Worm (Caenorhabditis elegans) whole organism, young adult: ENCODE data around the gene flp-23.
A peak's percentile ranks its signal among the peaks of the same experiment; 100 is the strongest.

Source experiments
- B0261.1 ChIP-seq: sonication (generic microtip); optimal IDR thresholded peaks from 2 replicates; lab custom pipeline; 2016; ENCODE audit warnings: mild to moderate bottlenecking, missing genetic modification characterization, moderate library complexity, missing compliant biosample characterization
- C06A6.2 ChIP-seq: fragments of 200-800 bp; sonication (Bioruptor generic); conservative IDR thresholded peaks from 2 replicates; pipeline ENCODE4 v1.3.6; 2022; ENCODE audit warnings: missing genetic modification characterization, missing compliant biosample characterization
- D2030.7 ChIP-seq: fragments of 200-800 bp; sonication (Bioruptor generic); IDR thresholded peaks from 2 replicates; pipeline ENCODE4 v1.3.6; 2022; ENCODE audit warnings: missing genetic modification reagents, missing genetic modification characterization, missing compliant biosample characterization
- F33H1.4 ChIP-seq: fragments of 200-800 bp; sonication (Bioruptor generic); IDR thresholded peaks from 2 replicates; pipeline ENCODE4 v1.3.6; 2022; ENCODE audit warnings: missing genetic modification reagents, missing genetic modification characterization, missing compliant biosample characterization
- F55B11.4 ChIP-seq: sonication (generic microtip); optimal IDR thresholded peaks from 2 replicates; lab custom pipeline; 2016; ENCODE audit warnings: missing compliant biosample characterization, missing genetic modification characterization, borderline replicate concordance; ENCODE audit not compliant: insufficient read depth
- T26A5.8 ChIP-seq: sonication (generic microtip); optimal IDR thresholded peaks from 2 replicates; lab custom pipeline; 2016; ENCODE audit warnings: missing genetic modification characterization, missing compliant biosample characterization
- aptf-3 ChIP-seq: fragments of 200-800 bp; sonication (Bioruptor generic); IDR thresholded peaks from 2 replicates; pipeline ENCODE4 v1.3.6; 2022; ENCODE audit warnings: missing genetic modification characterization, missing compliant biosample characterization
- athp-1 ChIP-seq: sonication (generic microtip); optimal IDR thresholded peaks from 2 replicates; lab custom pipeline; 2017; ENCODE audit warnings: mild to moderate bottlenecking, missing genetic modification characterization, missing compliant biosample characterization
- attf-5 ChIP-seq: fragments of 200-800 bp; sonication (Bioruptor generic); optimal IDR thresholded peaks from 2 replicates; lab custom pipeline; 2018; ENCODE audit warnings: mild to moderate bottlenecking, missing genetic modification characterization, missing compliant biosample characterization
- bed-1 ChIP-seq: fragments of 200-800 bp; sonication (Bioruptor generic); IDR thresholded peaks from 2 replicates; pipeline ENCODE4 v1.3.6; 2022; ENCODE audit warnings: missing genetic modification reagents, missing genetic modification characterization, missing compliant biosample characterization
- cebp-1 ChIP-seq, 2 experiments: fragments of 200-800 bp in 1 of 2; sonication (Bioruptor generic) in 1 of 2; sonication (generic microtip) in 1 of 2; IDR thresholded peaks in 1 of 2; optimal IDR thresholded peaks in 1 of 2; 2 replicates each; pipeline versions ENCODE4 v1.3.6 to Lab custom; 2017 to 2022; ENCODE audit warnings: missing compliant biosample characterization in 2 of 2, missing genetic modification characterization in 2 of 2, mild to moderate bottlenecking in 1 of 2, missing genetic modification reagents in 1 of 2, moderate library complexity in 1 of 2
- ceh-79 ChIP-seq: sonication (generic microtip); optimal IDR thresholded peaks from 2 replicates; lab custom pipeline; 2017; ENCODE audit warnings: mild to moderate bottlenecking, missing genetic modification characterization, missing compliant biosample characterization
- ceh-91 ChIP-seq: fragments of 200-800 bp; sonication (Bioruptor generic); IDR thresholded peaks from 2 replicates; pipeline ENCODE4 v1.3.6; 2022; ENCODE audit warnings: missing genetic modification reagents, missing genetic modification characterization, missing compliant biosample characterization
- efl-1 ChIP-seq: fragments of 150-350 bp; optimal IDR thresholded peaks from 2 replicates; lab custom pipeline; 2014; ENCODE audit warnings: missing biosample characterization, missing genetic modification reagents, missing genetic modification characterization
- gei-17 ChIP-seq: fragments of 200-800 bp; sonication (Bioruptor generic); optimal IDR thresholded peaks from 2 replicates; lab custom pipeline; 2018; ENCODE audit warnings: mild to moderate bottlenecking, missing genetic modification characterization, missing compliant biosample characterization
- him-1 ChIP-seq: sonication (generic microtip); optimal IDR thresholded peaks from 2 replicates; lab custom pipeline; 2016; ENCODE audit warnings: missing genotype, missing genetic modification reagents, missing genetic modification characterization, missing compliant biosample characterization
- hlh-26 ChIP-seq: fragments of 200-800 bp; sonication (Bioruptor generic); conservative IDR thresholded peaks from 2 replicates; pipeline ENCODE4 v1.3.6; 2022; ENCODE audit warnings: missing genetic modification reagents, missing genetic modification characterization, missing compliant biosample characterization
- hmg-1.2 ChIP-seq: fragments of 200-800 bp; sonication (Bioruptor generic); IDR thresholded peaks from 2 replicates; pipeline ENCODE4 v1.3.6; 2022; ENCODE audit warnings: missing genetic modification reagents, missing genetic modification characterization, missing compliant biosample characterization
- hrde-1 ChIP-seq: sonication (generic microtip); optimal IDR thresholded peaks from 2 replicates; lab custom pipeline; 2016; ENCODE audit warnings: missing genetic modification characterization, mild to moderate bottlenecking, missing compliant biosample characterization, moderate library complexity, missing genotype, missing genetic modification reagents, borderline replicate concordance
- let-526 ChIP-seq: fragments of 200-800 bp; sonication (Bioruptor generic); IDR thresholded peaks from 2 replicates; pipeline ENCODE4 v1.3.6; 2022; ENCODE audit warnings: missing genetic modification reagents, missing genetic modification characterization, missing compliant biosample characterization
- lin-26 ChIP-seq: fragments of 200-800 bp; sonication (Bioruptor generic); IDR thresholded peaks from 2 replicates; pipeline ENCODE4 v1.3.6; 2022; ENCODE audit warnings: missing genetic modification reagents, missing genetic modification characterization, missing compliant biosample characterization
- lin-40 ChIP-seq: sonication (generic microtip); optimal IDR thresholded peaks from 2 replicates; lab custom pipeline; 2016; ENCODE audit warnings: missing genetic modification characterization, mild to moderate bottlenecking, missing compliant biosample characterization, missing genotype, missing genetic modification reagents
- lin-54 ChIP-seq: fragments of 200-800 bp; sonication (Bioruptor generic); optimal IDR thresholded peaks from 2 replicates; lab custom pipeline; 2018; ENCODE audit warnings: mild to moderate bottlenecking, missing genetic modification characterization, missing compliant biosample characterization
- lir-1 ChIP-seq: fragments of 200-800 bp; sonication (Bioruptor generic); conservative IDR thresholded peaks from 2 replicates; pipeline ENCODE4 v1.3.6; 2022; ENCODE audit warnings: missing genetic modification reagents, missing genetic modification characterization, missing compliant biosample characterization
- lsl-1 ChIP-seq: fragments of 200-800 bp; sonication (Bioruptor generic); optimal IDR thresholded peaks from 2 replicates; lab custom pipeline; 2018; ENCODE audit warnings: mild to moderate bottlenecking, missing genetic modification characterization, moderate library complexity, missing compliant biosample characterization
- madf-6 ChIP-seq: fragments of 200-800 bp; sonication (Bioruptor generic); IDR thresholded peaks from 2 replicates; pipeline ENCODE4 v1.3.6; 2022; ENCODE audit warnings: missing genetic modification reagents, missing genetic modification characterization, missing compliant biosample characterization
- madf-8 ChIP-seq: fragments of 200-800 bp; sonication (Bioruptor generic); conservative IDR thresholded peaks from 2 replicates; pipeline ENCODE4 v1.3.6; 2022; ENCODE audit warnings: missing genetic modification reagents, missing genetic modification characterization, missing compliant biosample characterization
- mel-28 ChIP-seq: sonication (generic microtip); optimal IDR thresholded peaks from 2 replicates; lab custom pipeline; 2016; ENCODE audit warnings: borderline replicate concordance, mild to moderate bottlenecking, missing genetic modification characterization, missing compliant biosample characterization
- nhr-120 ChIP-seq: fragments of 200-800 bp; sonication (Bioruptor generic); IDR thresholded peaks from 2 replicates; pipeline ENCODE4 v1.3.6; 2022; ENCODE audit warnings: missing genetic modification characterization, missing compliant biosample characterization
- nhr-80 ChIP-seq: sonication (generic microtip); optimal IDR thresholded peaks from 2 replicates; lab custom pipeline; 2016; ENCODE audit warnings: missing genetic modification characterization, missing compliant biosample characterization
- nhr-90 ChIP-seq: sonication (generic microtip); optimal IDR thresholded peaks from 2 replicates; lab custom pipeline; 2016; ENCODE audit warnings: missing genotype, mild to moderate bottlenecking, missing genetic modification characterization, missing compliant biosample characterization
- rcor-1 ChIP-seq: fragments of 200-800 bp; sonication (Bioruptor generic); IDR thresholded peaks from 2 replicates; pipeline ENCODE4 v1.3.6; 2022; ENCODE audit warnings: missing genetic modification reagents, missing genetic modification characterization, missing compliant biosample characterization
- repo-1 ChIP-seq: sonication (generic microtip); optimal IDR thresholded peaks from 2 replicates; lab custom pipeline; 2017; ENCODE audit warnings: mild to moderate bottlenecking, missing genetic modification characterization, missing compliant biosample characterization
- snpc-1.3 ChIP-seq: sonication (generic microtip); optimal IDR thresholded peaks from 2 replicates; lab custom pipeline; 2017; ENCODE audit warnings: missing genetic modification characterization, mild to moderate bottlenecking, missing compliant biosample characterization, antibody characterized with exemption, moderate library complexity, missing genotype, missing genetic modification reagents; ENCODE audit not compliant: insufficient read depth
- snpc-4 ChIP-seq, 5 experiments: fragments of 150-350 bp in 1 of 5; sonication (generic microtip) in 4 of 5; optimal IDR thresholded peaks; 2 replicates each; lab custom pipeline; 2014 to 2018; ENCODE audit warnings: missing genetic modification characterization in 5 of 5, missing biosample characterization in 3 of 5, antibody characterized with exemption in 2 of 5, mild to moderate bottlenecking in 2 of 5, missing compliant biosample characterization in 2 of 5, missing genotype in 2 of 5, moderate library complexity in 2 of 5, missing genetic modification reagents in 1 of 5
- sptf-2 ChIP-seq: fragments of 200-800 bp; sonication (Bioruptor generic); optimal IDR thresholded peaks from 2 replicates; lab custom pipeline; 2018; ENCODE audit warnings: mild to moderate bottlenecking, missing genetic modification characterization, missing compliant biosample characterization
- xnd-1 ChIP-seq: sonication (generic microtip); optimal IDR thresholded peaks from 2 replicates; lab custom pipeline; 2016; ENCODE audit warnings: missing genotype, missing genetic modification reagents, missing genetic modification characterization, missing compliant biosample characterization
- zim-3 ChIP-seq: sonication (generic microtip); optimal IDR thresholded peaks from 2 replicates; lab custom pipeline; 2017; ENCODE audit warnings: mild to moderate bottlenecking, missing genetic modification characterization, moderate library complexity, missing compliant biosample characterization
- ztf-22 ChIP-seq: fragments of 200-800 bp; sonication (Bioruptor generic); optimal IDR thresholded peaks from 2 replicates; lab custom pipeline; 2018; ENCODE audit warnings: mild to moderate bottlenecking, missing genetic modification characterization, moderate library complexity, missing compliant biosample characterization
- ztf-26 ChIP-seq: sonication (generic microtip); optimal IDR thresholded peaks from 2 replicates; lab custom pipeline; 2017; ENCODE audit warnings: missing genetic modification characterization, missing compliant biosample characterization

Gene flp-23

DNA sequence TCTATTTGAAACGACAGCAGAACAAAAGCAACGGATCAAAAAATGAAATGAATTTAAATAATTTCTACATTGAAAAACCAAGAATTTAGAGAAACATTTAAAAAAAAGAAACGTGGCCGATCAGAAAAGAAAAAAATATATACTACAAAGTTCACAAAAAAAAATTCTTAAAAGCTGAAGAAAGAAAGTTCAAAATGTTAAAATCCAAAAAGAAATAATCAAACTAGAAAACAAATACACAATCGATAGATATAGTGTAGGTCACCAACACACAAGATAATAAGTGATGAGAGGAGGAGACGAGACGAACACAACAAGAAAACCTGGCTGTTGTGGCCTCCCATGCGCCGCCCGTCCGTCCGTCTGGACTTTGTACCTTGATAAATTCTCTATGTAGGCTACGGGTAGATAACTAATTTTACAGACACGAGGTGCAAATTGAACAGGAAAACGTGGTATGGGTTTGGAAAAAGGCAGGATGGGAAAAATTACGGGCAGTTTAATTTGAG is 37.9 kb downstream of the flp-23 start, which contains the start of gene hadb-1:
Gene hadb-1, minus strand, starts transcription at position 51 of the 509 bp plus-strand sequence.
- TF ChIP-seq cebp-1 (GFP tag; IDR thresholded peaks at IDR 0.05; lab: Robert Waterston, UW) (no peak), cebp-1 (tag; optimal IDR thresholded peaks at IDR 0.05; lab: Kevin White, UChicago) (peak; percentile 28), attf-5 (GFP tag; lab: Kevin White, UChicago) (peak; percentile 12), him-1 (no peak), nhr-80 (peak; percentile 56), lir-1 (GFP tag; lab: Robert Waterston, UW) (0 out of 2 replicates have a peak, but pooled peaks have one; percentile 7), lin-26 (GFP tag; lab: Robert Waterston, UW) (0 out of 2 replicates have a peak, but pooled peaks have one; percentile 7), athp-1 (no peak), lin-40 (tag; lab: Kevin White, UChicago) (no peak), sptf-2 (GFP tag; lab: Kevin White, UChicago) (no peak), mel-28 (tag; lab: Kevin White, UChicago) (no peak), repo-1 (tag; lab: Kevin White, UChicago) (peak; percentile 10), let-526 (GFP tag; lab: Robert Waterston, UW) (0 out of 2 replicates have a peak, but pooled peaks have one; percentile 22), hrde-1 (no peak), nhr-120 (no peak)

DNA sequence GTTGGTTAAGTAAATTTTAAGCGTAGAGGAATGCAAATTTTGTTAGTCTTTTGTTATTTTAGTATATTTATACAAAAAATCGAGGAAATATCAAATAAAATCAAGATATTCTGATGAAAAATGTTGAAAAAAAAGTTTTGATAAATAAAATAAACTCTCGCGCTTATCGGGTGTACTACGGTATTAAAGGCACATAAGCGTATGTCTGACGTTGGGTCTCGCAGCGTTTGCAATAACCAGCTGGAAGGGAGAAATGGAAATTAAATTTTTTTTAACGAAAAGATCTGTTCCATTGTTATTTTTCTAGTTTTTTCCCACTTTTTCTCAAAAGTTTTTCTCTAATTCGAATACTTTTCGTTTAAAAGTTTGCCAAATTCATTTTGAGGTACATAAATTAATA is 38.6 kb downstream of the flp-23 start:
- TF ChIP-seq aptf-3 (GFP tag; lab: Robert Waterston, UW) (no peak), snpc-4 (GFP tag; optimal IDR thresholded peaks at IDR 0.05; lab: Kevin White, UChicago) (peak; percentile 16), snpc-4 (tag; optimal IDR thresholded peaks at IDR 0.05; lab: Kevin White, UChicago) (peak in 1 of 4 experiments; percentile 1), T26A5.8 (tag; lab: Kevin White, UChicago) (no peak), zim-3 (tag; lab: Kevin White, UChicago) (no peak), D2030.7 (peak; percentile 52; the same call in 1 of the 2 replicates), lin-40 (tag; lab: Kevin White, UChicago) (no peak), F33H1.4 (GFP tag; lab: Robert Waterston, UW) (peak; percentile 87), gei-17 (GFP tag; lab: Kevin White, UChicago) (no peak), lin-54 (GFP tag; lab: Kevin White, UChicago) (peak; percentile 26), ztf-22 (GFP tag; lab: Kevin White, UChicago) (no peak), hmg-1.2 (GFP tag; lab: Robert Waterston, UW) (no peak), snpc-1.3 (peak; percentile 22), xnd-1 (tag; lab: Kevin White, UChicago) (peak; percentile 80), F55B11.4 (tag; lab: Kevin White, UChicago) (no peak), rcor-1 (0 out of 2 replicates have a peak, but pooled peaks have one; percentile 13), nhr-90 (no peak), C06A6.2 (GFP tag; lab: Robert Waterston, UW) (no peak), ztf-26 (tag; lab: Kevin White, UChicago) (no peak), madf-8 (GFP tag; lab: Robert Waterston, UW) (peak; percentile 82), hlh-26 (GFP tag; lab: Robert Waterston, UW) (no peak), ceh-91 (GFP tag; lab: Robert Waterston, UW) (peak; percentile 27; the same call in 1 of the 2 replicates), madf-6 (peak; percentile 92), ceh-79 (tag; lab: Kevin White, UChicago) (no peak), bed-1 (GFP tag; lab: Robert Waterston, UW) (no peak), efl-1 (GFP tag; lab: Kevin White, UChicago) (peak; percentile 78), lsl-1 (GFP tag; lab: Kevin White, UChicago) (peak; percentile 88), B0261.1 (tag; lab: Kevin White, UChicago) (no peak), him-1 (no peak)
